Worm (Caenorhabditis elegans) whole organism, late embryonic: ENCODE measurements around the gene K11G12.6.

Experiments
- ceh-24 ChIP-seq: sonication (generic microtip); optimal IDR thresholded peaks from 2 replicates; lab custom pipeline; 2016; ENCODE audit warnings: mild to moderate bottlenecking, missing genetic modification characterization, missing compliant biosample characterization
- ceh-34 ChIP-seq: sonication (generic microtip); optimal IDR thresholded peaks from 2 replicates; lab custom pipeline; 2016; ENCODE audit warnings: mild to moderate bottlenecking, missing genetic modification characterization, missing compliant biosample characterization
- dmd-4 ChIP-seq: sonication (generic microtip); optimal IDR thresholded peaks from 2 replicates; lab custom pipeline; 2016; ENCODE audit warnings: borderline replicate concordance, missing genetic modification characterization, missing compliant biosample characterization
- fkh-6 ChIP-seq: sonication (generic microtip); optimal IDR thresholded peaks from 2 replicates; lab custom pipeline; 2016; ENCODE audit warnings: missing genetic modification characterization, missing compliant biosample characterization
- syd-9 ChIP-seq: sonication (generic microtip); optimal IDR thresholded peaks from 2 replicates; lab custom pipeline; 2016; ENCODE audit warnings: mild to moderate bottlenecking, missing genetic modification characterization, moderate library complexity, missing compliant biosample characterization
- tbx-2 ChIP-seq: sonication (generic microtip); optimal IDR thresholded peaks from 2 replicates; lab custom pipeline; 2016; ENCODE audit warnings: missing genetic modification characterization, missing compliant biosample characterization
- unc-3 ChIP-seq, 2 experiments: fragments of 200-800 bp in 1 of 2; sonication (Bioruptor generic) in 1 of 2; sonication (generic microtip) in 1 of 2; conservative IDR thresholded peaks in 1 of 2; optimal IDR thresholded peaks in 1 of 2; 2 replicates each; pipeline versions ENCODE4 v1.3.6 to Lab custom; 2016 to 2022; ENCODE audit warnings: missing compliant biosample characterization in 2 of 2, missing genetic modification characterization in 2 of 2, missing genetic modification reagents in 1 of 2

DNA sequence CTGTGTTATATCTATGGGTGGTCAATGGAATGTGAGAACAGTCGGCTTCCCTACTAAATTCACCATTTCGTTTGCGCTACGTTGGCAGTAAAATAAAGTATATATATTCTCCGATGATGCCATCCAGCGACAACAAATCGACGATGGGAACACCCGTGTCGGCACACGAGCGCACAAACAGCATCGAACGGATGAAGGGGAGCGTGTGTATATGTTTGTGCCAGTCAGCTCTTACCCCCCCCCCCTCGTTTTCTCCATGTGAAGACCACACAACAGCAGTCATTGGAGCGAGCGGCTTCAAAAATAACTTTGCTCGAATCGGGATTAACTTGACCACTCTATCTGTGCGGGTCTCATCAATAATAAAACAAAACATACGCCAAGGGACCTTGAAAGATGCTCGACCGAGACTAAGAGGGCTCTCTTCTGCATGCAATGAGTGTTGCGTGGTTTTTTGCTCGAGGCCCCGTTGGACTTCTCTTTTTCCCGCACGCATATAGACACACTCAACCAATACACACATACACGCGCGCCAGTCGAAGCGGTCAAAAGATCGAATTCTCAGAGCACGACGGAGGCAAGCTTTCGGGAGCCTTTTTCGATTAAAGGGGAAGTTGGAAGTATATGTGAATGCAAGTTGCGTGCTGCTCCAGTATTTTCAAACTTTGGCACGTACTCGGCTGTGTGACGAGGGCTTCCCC, 11.0 kb upstream of the K11G12.6 start:
- TF ChIP-seq unc-3 (GFP tag; conservative IDR thresholded peaks at IDR 0.05; lab: Robert Waterston, UW) (no peak), unc-3 (tag; optimal IDR thresholded peaks at IDR 0.05; lab: Kevin White, UChicago) (no peak), dmd-4 (tag; lab: Kevin White, UChicago) (no peak), syd-9 (tag; lab: Kevin White, UChicago) (no peak), ceh-24 (tag; lab: Kevin White, UChicago) (no peak), ceh-34 (tag; lab: Kevin White, UChicago) (no peak), fkh-6 (tag; lab: Kevin White, UChicago) (no peak), tbx-2 (tag; lab: Kevin White, UChicago) (no peak)
